Worm (Caenorhabditis elegans): Measurements from ENCODE around the gene ZK154.5.

The ZK154.5 gene

DNA sequence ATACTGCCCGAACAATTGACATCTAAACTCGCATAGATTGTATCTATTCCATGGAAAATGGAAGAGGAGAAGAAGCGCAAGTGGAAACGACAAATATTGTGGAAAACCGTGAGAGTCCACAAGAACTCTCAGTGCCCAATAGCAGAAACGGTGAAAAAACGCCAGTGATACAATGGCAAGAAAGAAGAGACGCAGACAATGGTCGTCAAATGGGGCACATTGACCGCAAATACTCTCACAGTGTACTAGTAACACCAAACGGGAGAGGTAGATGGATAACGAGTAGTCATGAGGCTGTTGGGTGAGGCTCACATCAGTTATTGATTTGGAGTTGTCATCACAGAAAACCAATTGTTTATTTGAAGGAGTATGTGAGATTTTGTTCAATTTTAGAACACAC is 5.3 kb downstream of the ZK154.5 start, which contains the start of gene ZK154.4 (continued):
- TF ChIP-seq dpl-1 (GFP tag; optimal IDR thresholded peaks at IDR 0.05): peak; percentile 43
- peak; percentile 24 for TF ChIP-seq nhr-77 (tag; optimal IDR thresholded peaks at IDR 0.05)
- no peak for TF ChIP-seq lin-13 (GFP tag; optimal IDR thresholded peaks at IDR 0.05)
- no peak for TF ChIP-seq skn-1 (tag; optimal IDR thresholded peaks at IDR 0.05)
- TF ChIP-seq mdl-1 (tag; optimal IDR thresholded peaks at IDR 0.05): no peak
- no peak for TF ChIP-seq nhr-41 (GFP tag; IDR thresholded peaks at IDR 0.05)
- TF ChIP-seq daf-19 (GFP tag; conservative IDR thresholded peaks at IDR 0.05): no peak

DNA sequence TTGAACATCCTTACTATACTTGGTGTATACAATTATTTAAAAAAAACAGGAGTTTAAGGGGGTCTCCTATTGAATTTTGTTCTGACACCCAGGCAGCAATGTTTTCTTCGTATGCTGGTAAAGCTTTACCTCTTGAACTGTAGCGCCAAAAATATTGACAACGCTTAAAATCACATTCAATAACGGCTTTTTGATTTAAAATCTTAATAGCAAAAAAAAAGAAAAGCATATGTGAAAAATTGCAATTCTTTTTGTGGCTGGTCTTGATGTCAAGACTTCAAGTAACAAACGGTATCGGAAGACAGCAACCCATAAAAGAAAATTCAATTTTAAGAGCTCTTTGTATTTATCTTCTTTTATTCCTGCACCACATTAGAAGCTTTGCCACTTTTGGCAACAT is 5.9 kb downstream of the ZK154.5 start:
- no peak for TF ChIP-seq nhr-41 (GFP tag; IDR thresholded peaks at IDR 0.05)
- no peak for TF ChIP-seq zag-1 (tag; optimal IDR thresholded peaks at IDR 0.05)
- TF ChIP-seq aha-1 (tag): peak; percentile 91
- no peak for TF ChIP-seq jun-1 (tag; optimal IDR thresholded peaks at IDR 0.05)
- TF ChIP-seq daf-12 (tag; optimal IDR thresholded peaks at IDR 0.05): no peak
- no peak for TF ChIP-seq fkh-10 (GFP tag; optimal IDR thresholded peaks at IDR 0.05)

ce11 chrX:7779527-7780033 is 8.2 kb downstream of the ZK154.5 start, which contains the start of gene ZK154.1:
TSS of gene ZK154.1 (plus strand) at chrX:7779577.
- no peak for TF ChIP-seq zip-11 (GFP tag; IDR thresholded peaks at IDR 0.05)
- no peak for TF ChIP-seq dpl-1 (GFP tag; optimal IDR thresholded peaks at IDR 0.05)
- no peak for TF ChIP-seq set-16 (GFP tag; IDR thresholded peaks at IDR 0.05)
- no peak for TF ChIP-seq nhr-48 (tag; optimal IDR thresholded peaks at IDR 0.05)
- peak; percentile 93 for TF ChIP-seq aha-1 (tag)
- no peak for TF ChIP-seq nhr-111 (GFP tag; optimal IDR thresholded peaks at IDR 0.05)
- no peak for TF ChIP-seq zfp-2 (tag; optimal IDR thresholded peaks at IDR 0.05)
- TF ChIP-seq rbr-2 (tag; optimal IDR thresholded peaks at IDR 0.05): no peak
- no peak for TF ChIP-seq nhr-6 (tag; optimal IDR thresholded peaks at IDR 0.05)
- no peak for TF ChIP-seq daf-8 (GFP tag; IDR thresholded peaks at IDR 0.05)
- no peak for TF ChIP-seq D1046.2 (GFP tag; IDR thresholded peaks at IDR 0.05)
- peak; percentile 36; the same call in 1 of the 2 replicates for TF ChIP-seq egl-43 (GFP tag; IDR thresholded peaks at IDR 0.05)
- TF ChIP-seq madf-5 (GFP tag; IDR thresholded peaks at IDR 0.05): no peak
- TF ChIP-seq Y105C5A.15 (GFP tag; IDR thresholded peaks at IDR 0.05): no peak

ce11 chrX:7778786-7779185 is 8.9 kb downstream of the ZK154.5 start:
- TF ChIP-seq nhr-11 (tag; optimal IDR thresholded peaks at IDR 0.05) (no peak), lin-39 (tag; optimal IDR thresholded peaks at IDR 0.05) (no peak), lim-7 (GFP tag; IDR thresholded peaks at IDR 0.05) (no peak), F49E8.2 (tag; optimal IDR thresholded peaks at IDR 0.05; ENCODE audit: borderline replicate concordance) (no peak), zfp-3 (GFP tag; conservative IDR thresholded peaks at IDR 0.05) (no peak), Y48G9A.11 (GFP tag; IDR thresholded peaks at IDR 0.05) (no peak), saeg-2 (GFP tag; IDR thresholded peaks at IDR 0.05) (no peak), ctbp-1 (GFP tag; IDR thresholded peaks at IDR 0.05) (no peak), lin-38 (GFP tag; IDR thresholded peaks at IDR 0.05) (no peak)

DNA sequence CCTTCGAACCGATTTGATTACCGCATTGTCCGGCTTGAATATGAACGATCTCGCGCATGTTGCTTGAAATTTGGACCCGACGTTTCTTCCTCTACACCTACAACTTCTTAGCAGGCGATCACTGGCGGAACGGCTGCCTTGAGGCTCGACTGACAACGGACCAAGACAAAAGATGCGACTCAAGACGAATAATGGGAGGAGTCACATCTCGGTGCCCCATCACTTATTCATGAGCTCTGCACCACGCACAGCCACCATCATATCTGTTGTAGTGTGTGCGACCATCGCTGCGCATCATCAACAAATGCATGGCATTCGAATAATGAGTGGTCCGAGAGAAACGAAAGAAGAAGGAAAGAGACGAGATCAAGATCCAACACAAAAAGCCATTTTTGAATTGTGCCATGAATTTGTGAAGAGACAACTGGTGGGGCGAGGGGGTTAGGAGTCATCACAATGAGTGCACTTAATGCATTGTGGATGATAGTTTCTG is 11.2 kb downstream of the ZK154.5 start, which contains the start of gene mec-7:
TSS of gene mec-7 (minus strand) at position 181 of the 493 bp plus-strand sequence.
- TF ChIP-seq aha-1 (tag): peak; percentile 93
- TF ChIP-seq snpc-1.2 (GFP tag; IDR thresholded peaks at IDR 0.05): no peak
- TF ChIP-seq unc-62 (GFP tag; optimal IDR thresholded peaks at IDR 0.05 in 1 of 2): peak in 1 of 2 experiments; percentile 97
- TF ChIP-seq unc-62 (tag; optimal IDR thresholded peaks at IDR 0.05): no peak
- TF ChIP-seq ceh-20 (GFP tag; IDR thresholded peaks at IDR 0.05): no peak
- no peak for TF ChIP-seq F37D6.2 (tag; optimal IDR thresholded peaks at IDR 0.05)
- TF ChIP-seq rbr-2 (tag; optimal IDR thresholded peaks at IDR 0.05): no peak
- no peak for TF ChIP-seq lin-15B (tag; optimal IDR thresholded peaks at IDR 0.05)
- no peak for TF ChIP-seq dmd-8 (GFP tag; IDR thresholded peaks at IDR 0.05)
- TF ChIP-seq hif-1 (tag; optimal IDR thresholded peaks at IDR 0.05): no peak

All from whole organism, L4 larva.